Worm (Caenorhabditis elegans): Measurements from ENCODE around the gene ttr-9.

ttr-9 gene

ce11 chrIV:9480936-9481335 lies 25.2 kb downstream of the ttr-9 start, which contains the start of gene cng-3:
cng-3 (minus strand) TSS chrIV:9481037.
- no peak for TF ChIP-seq ceh-44 (GFP tag; IDR thresholded peaks at IDR 0.05)
- no peak for TF ChIP-seq hmg-1.1 (GFP tag; IDR thresholded peaks at IDR 0.05)
- TF ChIP-seq set-16 (GFP tag; IDR thresholded peaks at IDR 0.05) = no peak
- no peak for TF ChIP-seq lsy-2 (tag; optimal IDR thresholded peaks at IDR 0.05)
- no peak for TF ChIP-seq zip-2 (tag; optimal IDR thresholded peaks at IDR 0.05)
- no peak for TF ChIP-seq F37D6.2 (tag; optimal IDR thresholded peaks at IDR 0.05)
- TF ChIP-seq lin-39 (tag; optimal IDR thresholded peaks at IDR 0.05) = no peak

DNA sequence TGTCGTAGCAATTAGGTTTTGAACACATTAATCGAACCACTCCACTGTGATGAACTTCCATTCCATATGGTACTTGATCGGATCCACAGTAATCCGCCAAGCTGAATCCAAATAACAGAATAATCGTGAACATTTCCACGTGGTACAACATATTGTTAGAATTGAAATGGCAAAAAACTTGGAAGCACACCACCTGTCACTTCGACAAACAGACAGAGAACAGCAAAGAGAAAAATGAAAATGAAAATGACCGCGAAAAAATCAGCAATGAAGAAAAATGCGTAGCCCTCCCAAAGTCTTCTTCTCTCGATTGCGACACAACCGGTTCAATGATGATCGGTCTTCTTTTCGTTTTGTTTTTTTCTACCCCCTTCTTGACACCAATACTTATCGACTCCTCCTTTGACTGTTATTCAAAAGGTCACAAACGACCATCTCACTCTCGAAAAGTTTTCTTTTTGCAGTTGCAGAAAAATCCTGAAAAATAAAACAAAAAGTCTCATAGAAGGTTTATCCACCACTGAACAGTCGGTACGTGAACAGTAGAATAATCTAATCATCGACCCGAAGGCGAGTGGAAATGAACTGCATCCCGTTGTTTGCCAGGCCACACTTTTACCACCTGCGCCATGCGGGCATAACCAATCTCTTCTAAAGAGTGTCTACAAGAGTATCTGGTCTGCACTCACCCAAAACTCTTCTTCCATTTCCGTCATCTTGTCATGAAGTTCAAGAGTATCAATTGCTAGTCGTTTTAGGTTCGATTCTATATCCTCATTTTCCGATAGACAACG lies 28.8 kb downstream of the ttr-9 start, which contains the start of gene wrt-3:
Gene wrt-3, minus strand, starts transcription at position 322 of the 794 bp plus-strand sequence.
- TF ChIP-seq nhr-6 (tag; optimal IDR thresholded peaks at IDR 0.05) (peak; percentile 32), aly-2 (tag; optimal IDR thresholded peaks at IDR 0.05) (no peak), F44E2.7 (GFP tag; IDR thresholded peaks at IDR 0.05) (peak; percentile 97), nhr-11 (tag; optimal IDR thresholded peaks at IDR 0.05) (no peak), daf-12 (tag; optimal IDR thresholded peaks at IDR 0.05) (no peak), lin-13 (GFP tag; optimal IDR thresholded peaks at IDR 0.05) (no peak), tra-1 (GFP tag; IDR thresholded peaks at IDR 0.05) (peak; percentile 79), rbr-2 (tag; optimal IDR thresholded peaks at IDR 0.05) (peak; percentile 62), pha-4 (GFP tag; IDR thresholded peaks at IDR 0.05) (peak; percentile 91), pha-4 (tag; optimal IDR thresholded peaks at IDR 0.05) (no peak), cey-2 (tag; optimal IDR thresholded peaks at IDR 0.05; ENCODE audit: borderline replicate concordance, insufficient read depth) (no peak), ztf-11 (tag; optimal IDR thresholded peaks at IDR 0.05) (no peak), madf-9 (GFP tag; conservative IDR thresholded peaks at IDR 0.05) (peak; percentile 82), snpc-4 (tag; optimal IDR thresholded peaks at IDR 0.05) (no peak), ztf-7 (tag; optimal IDR thresholded peaks at IDR 0.05) (peak; percentile 71), dpl-1 (GFP tag; optimal IDR thresholded peaks at IDR 0.05) (no peak), D1046.2 (GFP tag; IDR thresholded peaks at IDR 0.05) (peak; percentile 92), nhr-48 (tag; optimal IDR thresholded peaks at IDR 0.05) (peak; percentile 76), aha-1 (tag) (peak; percentile 86), jun-1 (tag; optimal IDR thresholded peaks at IDR 0.05) (no peak), Y75B8A.6 (GFP tag; IDR thresholded peaks at IDR 0.05) (no peak; the same call in 1 of the 2 replicates), ctbp-1 (GFP tag; IDR thresholded peaks at IDR 0.05) (no peak; the same call in 1 of the 2 replicates), ceh-44 (GFP tag; IDR thresholded peaks at IDR 0.05) (peak; percentile 88; the same call in 1 of the 2 replicates), hlh-11 (tag; optimal IDR thresholded peaks at IDR 0.05) (no peak), arid-1 (GFP tag; conservative IDR thresholded peaks at IDR 0.05) (peak; percentile 93), ceh-82 (tag; optimal IDR thresholded peaks at IDR 0.05) (no peak), set-16 (GFP tag; IDR thresholded peaks at IDR 0.05) (no peak), unc-39 (tag; optimal IDR thresholded peaks at IDR 0.05) (no peak), F37D6.2 (tag; optimal IDR thresholded peaks at IDR 0.05) (no peak), dmd-8 (GFP tag; IDR thresholded peaks at IDR 0.05) (peak; percentile 99), egl-27 (tag; optimal IDR thresholded peaks at IDR 0.05) (no peak), F26F4.8 (GFP tag; conservative IDR thresholded peaks at IDR 0.05) (peak; percentile 93), nhr-111 (GFP tag; optimal IDR thresholded peaks at IDR 0.05) (peak; percentile 94), pqm-1 (tag; optimal IDR thresholded peaks at IDR 0.05) (no peak), zip-11 (GFP tag; IDR thresholded peaks at IDR 0.05) (peak; percentile 79; the same call in 1 of the 2 replicates), skn-1 (tag; optimal IDR thresholded peaks at IDR 0.05) (no peak), lin-39 (tag; optimal IDR thresholded peaks at IDR 0.05) (no peak), lir-3 (tag; optimal IDR thresholded peaks at IDR 0.05) (peak; percentile 80), Y48G9A.11 (GFP tag; IDR thresholded peaks at IDR 0.05) (no peak), mes-2 (tag; optimal IDR thresholded peaks at IDR 0.05; ENCODE audit: poor library complexity, severe bottlenecking) (no peak), unc-130 (GFP tag; optimal IDR thresholded peaks at IDR 0.05) (peak; percentile 67), lsy-2 (tag; optimal IDR thresholded peaks at IDR 0.05) (peak in 1 of 2 experiments; percentile 12), lin-29 (GFP tag; IDR thresholded peaks at IDR 0.05) (peak; percentile 49; the same call in 1 of the 2 replicates), lin-15B (tag; optimal IDR thresholded peaks at IDR 0.05) (no peak), php-3 (GFP tag; IDR thresholded peaks at IDR 0.05) (no peak), zip-2 (tag; optimal IDR thresholded peaks at IDR 0.05) (no peak), R02D3.7 (tag; optimal IDR thresholded peaks at IDR 0.05) (peak; percentile 40)

All from whole organism, L4 larva.